Worm (Caenorhabditis elegans) whole organism, dauer: ENCODE measurements around the gene rack-1.

Experiments
- unc-62 ChIP-seq: sonication (generic microtip); optimal IDR thresholded peaks from 2 replicates; lab custom pipeline; 2017; ENCODE audit warnings: missing biosample characterization, missing genetic modification reagents, missing genetic modification characterization

Gene rack-1

DNA sequence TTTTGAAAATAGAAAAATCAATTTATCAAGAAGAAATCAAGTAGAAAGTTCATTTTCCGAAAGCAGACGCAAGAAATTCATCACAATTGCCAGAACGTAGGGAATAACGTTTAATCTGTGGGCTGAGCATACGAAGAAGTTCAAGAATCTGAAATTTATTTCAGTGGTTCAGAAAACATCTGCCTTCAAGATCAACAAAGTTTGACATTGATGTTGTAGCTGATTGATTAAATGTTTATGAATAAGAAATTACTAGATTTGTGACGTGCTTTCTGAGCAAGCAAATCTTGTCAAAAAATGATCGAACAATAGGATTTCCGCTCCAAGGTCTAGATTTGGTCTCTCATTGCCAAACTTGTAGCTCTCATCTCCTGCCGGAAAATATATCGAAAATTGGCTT lies 29.7 kb downstream of the rack-1 start, which contains the start of gene K04D7.6:
K04D7.6 (minus strand) TSS at position 101 of the 400 bp plus-strand sequence.
- no peak for TF ChIP-seq unc-62 (GFP tag; lab: Kevin White, UChicago)

- no peak for TF ChIP-seq unc-62 (GFP tag; lab: Kevin White, UChicago)
Observed at ce11 chrIV:10214811-10215210, 38.3 kb downstream of the rack-1 start, which contains the start of gene abt-1. Gene abt-1, minus strand, starts transcription at chrIV:10214911.

DNA sequence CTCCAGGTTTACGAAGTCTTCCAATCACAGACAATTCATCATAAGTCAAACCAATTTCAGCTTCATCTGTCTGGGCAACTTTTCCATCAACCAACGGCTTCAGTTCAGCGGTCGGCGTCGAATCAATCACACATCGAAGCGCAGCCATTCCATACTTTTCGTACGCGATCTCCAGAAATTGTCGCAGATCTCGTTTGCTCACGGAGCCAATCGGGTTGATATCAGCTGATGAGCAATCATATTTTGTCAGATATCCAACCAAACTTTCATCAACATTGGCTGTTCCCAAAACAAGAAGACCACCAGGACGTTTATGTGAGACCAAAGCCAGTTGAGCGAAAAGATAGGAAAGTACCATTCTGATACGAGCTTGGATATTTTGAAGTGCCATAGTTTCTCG lies 38.9 kb downstream of the rack-1 start:
- no peak for TF ChIP-seq unc-62 (GFP tag; lab: Kevin White, UChicago)

ce11 chrIV:10216078-10216477 lies 39.6 kb downstream of the rack-1 start, which contains the start of gene col-124:
Gene col-124, plus strand, starts transcription at chrIV:10216451.
- no peak for TF ChIP-seq unc-62 (GFP tag; lab: Kevin White, UChicago)

- no peak for TF ChIP-seq unc-62 (GFP tag; lab: Kevin White, UChicago)
Observed at ce11 chrIV:10216704-10217296, 40.3 kb downstream of the rack-1 start.

DNA sequence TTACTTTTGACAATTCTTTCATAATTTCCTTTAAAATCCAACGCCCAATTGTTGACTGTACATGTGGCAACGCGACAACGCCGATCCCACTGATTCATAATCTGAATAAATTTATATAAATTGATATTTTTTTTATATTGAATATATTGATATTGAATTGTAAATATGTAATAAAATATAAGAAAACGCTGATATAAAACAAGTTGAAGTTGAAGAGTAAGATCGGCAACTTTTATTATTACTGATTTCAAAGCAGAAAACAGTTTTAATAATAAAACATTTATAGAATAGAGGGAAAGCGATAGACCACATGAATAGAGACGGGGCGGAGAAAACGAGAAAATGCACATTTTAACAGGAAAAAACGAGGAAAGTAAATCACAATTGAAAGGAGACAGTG lies 42.7 kb downstream of the rack-1 start, which contains the start of gene qns-1:
qns-1 (minus strand) TSS at position 101 of the 400 bp plus-strand sequence.
- TF ChIP-seq unc-62 (GFP tag; lab: Kevin White, UChicago): no peak

- no peak for TF ChIP-seq unc-62 (GFP tag; lab: Kevin White, UChicago)
Observed at ce11 chrIV:10221187-10221586, 44.7 kb downstream of the rack-1 start, which contains the start of gene tram-1. Gene tram-1, minus strand, starts transcription at chrIV:10221287.

DNA sequence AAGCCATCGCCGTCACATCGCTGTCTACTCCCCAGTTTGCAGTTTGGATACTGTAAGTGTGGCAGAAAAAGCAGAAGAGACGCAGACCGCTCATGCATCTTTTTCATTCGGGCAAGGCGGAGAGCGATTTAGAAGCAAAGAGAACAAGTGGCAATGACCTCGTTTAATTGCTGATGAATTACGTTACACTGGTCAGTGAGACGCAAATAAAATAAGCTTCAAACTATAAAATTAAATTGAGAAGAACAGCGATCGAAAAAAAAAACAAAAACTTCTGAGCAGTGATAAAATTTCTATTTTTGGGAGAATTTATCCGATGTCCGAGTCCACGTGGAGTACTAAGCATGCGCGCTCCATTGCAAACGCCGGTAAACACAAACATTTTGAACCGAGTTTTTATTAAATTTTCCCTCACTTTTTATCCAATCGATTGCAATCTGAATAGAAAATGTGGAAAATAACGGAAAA lies 45.7 kb downstream of the rack-1 start, which contains the start of gene C24F3.2:
C24F3.2 (plus strand) TSS at position 418 of the 468 bp plus-strand sequence.
- no peak for TF ChIP-seq unc-62 (GFP tag; lab: Kevin White, UChicago)

DNA sequence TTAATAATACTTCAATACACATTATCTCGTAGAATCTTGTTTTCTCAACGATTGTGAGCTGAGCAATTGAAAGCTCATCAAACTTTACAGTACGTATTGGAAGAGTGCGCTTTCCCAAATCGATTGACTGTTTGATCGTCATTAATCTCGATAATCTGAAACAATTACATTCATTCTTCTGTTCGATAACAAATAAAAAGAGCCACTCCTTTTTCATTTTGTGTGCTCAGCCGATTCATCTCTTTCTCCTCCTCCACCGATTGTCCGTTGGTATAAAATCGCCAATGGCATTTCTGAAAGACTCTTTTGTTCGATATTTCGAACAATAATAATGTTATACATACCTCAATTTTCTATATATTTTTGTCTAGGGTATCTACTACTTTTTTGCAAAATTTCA lies 47.2 kb downstream of the rack-1 start, which contains the start of gene nas-12:
nas-12 (plus strand) TSS at position 301 of the 400 bp plus-strand sequence.
- no peak for TF ChIP-seq unc-62 (GFP tag; lab: Kevin White, UChicago)

- TF ChIP-seq unc-62 (GFP tag; lab: Kevin White, UChicago): no peak
Observed at ce11 chrIV:10227534-10227933, 51.1 kb downstream of the rack-1 start, which contains the start of gene F01G10.6. Gene F01G10.6, minus strand, starts transcription at chrIV:10227634.
